Fruit fly (Drosophila melanogaster): Measurements from ENCODE around the gene Tsp.

The Tsp gene

dm6 chr2L:6673211-6674012 lies 35.5 kb downstream of the Tsp start, which contains the start of gene Spn27A (continued):
- TF ChIP-seq CG17612 (GFP tag; IDR thresholded peaks at IDR 0.05) (no peak), Hr78 (GFP tag; optimal IDR thresholded peaks at IDR 0.05) (no peak), Aef1 (GFP tag; IDR thresholded peaks at IDR 0.05) (peak; percentile 35; the same call in 1 of the 3 replicates), CG3281 (GFP tag; optimal IDR thresholded peaks at IDR 0.05) (peak; percentile 60), CG31441 (GFP tag; IDR thresholded peaks at IDR 0.05) (no peak; the same call in 1 of the 2 replicates), lab (GFP tag; optimal IDR thresholded peaks at IDR 0.05) (no peak), cato (GFP tag; optimal IDR thresholded peaks at IDR 0.05; ENCODE audit: borderline replicate concordance) (no peak), Neu2 (GFP tag; optimal IDR thresholded peaks at IDR 0.05; ENCODE audit: borderline replicate concordance) (no peak), Lim3 (GFP tag; IDR thresholded peaks at IDR 0.05) (no peak), CG11696 (GFP tag; IDR thresholded peaks at IDR 0.05) (no peak), fd96Cb (tag; optimal IDR thresholded peaks at IDR 0.05) (peak; percentile 59), salm (tag; optimal IDR thresholded peaks at IDR 0.05) (peak; percentile 31), Sox102F (GFP tag; optimal IDR thresholded peaks at IDR 0.05) (no peak), CG9876 (GFP tag; optimal IDR thresholded peaks at IDR 0.05) (no peak), dysf (GFP tag; IDR thresholded peaks at IDR 0.05) (peak; percentile 54), CG11093 (GFP tag; IDR thresholded peaks at IDR 0.05) (no peak), CG1603 (tag; optimal IDR thresholded peaks at IDR 0.05) (peak; percentile 68), Dip2 (GFP tag; IDR thresholded peaks at IDR 0.05) (no peak), lmd (GFP tag; IDR thresholded peaks at IDR 0.05) (peak; percentile 29; the same call in 1 of the 2 replicates), ara (GFP tag; IDR thresholded peaks at IDR 0.05) (peak; percentile 8; the same call in 1 of the 2 replicates), z (GFP tag; IDR thresholded peaks at IDR 0.05) (no peak; the same call in 2 of the 3 replicates), Adf1 (GFP tag; IDR thresholded peaks at IDR 0.05) (peak; percentile 93), rib (GFP tag; IDR thresholded peaks at IDR 0.05) (0 out of 2 replicates have a peak, but pooled peaks have one; percentile 17), CG6175 (GFP tag; IDR thresholded peaks at IDR 0.05) (no peak; the same call in 2 of the 3 replicates), CG3995 (GFP tag; optimal IDR thresholded peaks at IDR 0.05) (peak; percentile 57), eve (GFP tag; optimal IDR thresholded peaks at IDR 0.05) (no peak), gce (GFP tag; IDR thresholded peaks at IDR 0.05) (0 out of 3 replicates have a peak, but pooled peaks have one; percentile 44), mirr (GFP tag; optimal IDR thresholded peaks at IDR 0.05) (peak; percentile 25), twi (tag; optimal IDR thresholded peaks at IDR 0.05) (peak; percentile 42), bigmax (GFP tag; optimal IDR thresholded peaks at IDR 0.05) (peak; percentile 34), chn (GFP tag; optimal IDR thresholded peaks at IDR 0.05) (peak; percentile 28), sima (GFP tag; optimal IDR thresholded peaks at IDR 0.05) (no peak), bcd (GFP tag; optimal IDR thresholded peaks at IDR 0.05) (no peak), Side (GFP tag; optimal IDR thresholded peaks at IDR 0.05) (peak; percentile 54), pan (optimal IDR thresholded peaks at IDR 0.05) (no peak), pan (GFP tag; optimal IDR thresholded peaks at IDR 0.05 in 1 of 2, IDR thresholded peaks at IDR 0.05 in 1 of 2) (peak in 1 of 2 experiments; percentile 53), CG10274 (GFP tag; optimal IDR thresholded peaks at IDR 0.05) (no peak), CG4854 (GFP tag; optimal IDR thresholded peaks at IDR 0.05) (peak; percentile 35), CG42726 (GFP tag; IDR thresholded peaks at IDR 0.05; ENCODE audit: partially characterized antibody) (no peak), D19B (GFP tag; optimal IDR thresholded peaks at IDR 0.05) (peak; percentile 40), CG4282 (GFP tag; optimal IDR thresholded peaks at IDR 0.05) (no peak), hth (optimal IDR thresholded peaks at IDR 0.05) (no peak), NC2α (GFP tag; optimal IDR thresholded peaks at IDR 0.05) (peak; percentile 51), CG6689 (GFP tag; IDR thresholded peaks at IDR 0.05) (0 out of 2 replicates have a peak, but pooled peaks have one; percentile 10), prd (optimal IDR thresholded peaks at IDR 0.05) (no peak), prd (GFP tag; IDR thresholded peaks at IDR 0.05) (peak; percentile 54; the same call in 2 of the 3 replicates), CG3163 (GFP tag; optimal IDR thresholded peaks at IDR 0.05) (no peak), Chrac-16 (GFP tag; optimal IDR thresholded peaks at IDR 0.05) (peak; percentile 34), CG18262 (tag; optimal IDR thresholded peaks at IDR 0.05) (peak; percentile 71), CHES-1-like (GFP tag; optimal IDR thresholded peaks at IDR 0.05) (peak; percentile 59)
